Fruit fly (Drosophila melanogaster) whole organism, wandering third instar larva: Measurements from ENCODE around the gene CG7182.

Experiments
- Abd-B ChIP-seq: fragments of >200 bp; optimal IDR thresholded peaks from 2 replicates; lab custom pipeline; 2017; ENCODE audit warnings: missing biosample characterization, missing genetic modification characterization
- CG9705 ChIP-seq: fragments of 200-800 bp; sonication (Bioruptor generic); optimal IDR thresholded peaks from 2 replicates; lab custom pipeline; 2018; ENCODE audit warnings: missing biosample characterization, mild to moderate bottlenecking, missing genetic modification characterization
- Dfd ChIP-seq: fragments of >200 bp; optimal IDR thresholded peaks from 2 replicates; lab custom pipeline; 2017; ENCODE audit warnings: missing biosample characterization, missing genetic modification characterization
- Dif ChIP-seq: fragments of 200-275, 200-300 bp; sonication (Bioruptor generic); optimal IDR thresholded peaks from 2 replicates; lab custom pipeline; 2018; ENCODE audit warnings: missing biosample characterization, missing genetic modification characterization; ENCODE audit not compliant: partially characterized antibody
- GATAd ChIP-seq: sonication (Bioruptor generic); optimal IDR thresholded peaks from 2 replicates; lab custom pipeline; 2016; ENCODE audit warnings: missing biosample characterization, missing genetic modification characterization
- HLH106 ChIP-seq: fragments of 200-800 bp; optimal IDR thresholded peaks from 3 replicates; lab custom pipeline; 2019; ENCODE audit warnings: missing biosample characterization, mild to moderate bottlenecking, missing genetic modification characterization, moderate library complexity
- Hnf4 ChIP-seq: fragments of 200-800 bp; sonication (Bioruptor generic); optimal IDR thresholded peaks from 2 replicates; lab custom pipeline; 2016; ENCODE audit warnings: missing biosample characterization, mild to moderate bottlenecking, missing genetic modification characterization
- Hr83 ChIP-seq: fragments of 200-300 bp; sonication (Bioruptor generic); optimal IDR thresholded peaks from 2 replicates; lab custom pipeline; 2016; ENCODE audit warnings: missing biosample characterization, mild to moderate bottlenecking, missing genetic modification characterization, moderate library complexity; ENCODE audit not compliant: poor library complexity, severe bottlenecking
- Jra ChIP-seq: sonication (Bioruptor generic); optimal IDR thresholded peaks from 2 replicates; lab custom pipeline; 2016; ENCODE audit warnings: missing biosample characterization, missing genetic modification characterization
- Mio ChIP-seq: sonication (Bioruptor generic); optimal IDR thresholded peaks from 2 replicates; lab custom pipeline; 2016; ENCODE audit warnings: missing biosample characterization, missing genetic modification characterization
- Myc ChIP-seq: fragments of >200 bp; optimal IDR thresholded peaks from 2 replicates; lab custom pipeline; 2017
- N ChIP-seq: fragments of >200 bp; optimal IDR thresholded peaks from 2 replicates; lab custom pipeline; 2018; ENCODE audit warnings: missing biosample characterization, missing external identifiers, missing genetic modification characterization
- OdsH ChIP-seq: fragments of 200-800 bp; sonication (Bioruptor generic); optimal IDR thresholded peaks from 2 replicates; lab custom pipeline; 2016; ENCODE audit warnings: missing biosample characterization, mild to moderate bottlenecking, missing genetic modification characterization
- Rel ChIP-seq, 2 experiments: fragments of 200-800 bp; sonication (Bioruptor generic) in 1 of 2; optimal IDR thresholded peaks; 2 replicates in 1 of 2; 3 replicates in 1 of 2; lab custom pipeline; 2016 to 2019; ENCODE audit warnings: mild to moderate bottlenecking in 2 of 2, missing biosample characterization in 2 of 2, missing genetic modification characterization in 2 of 2, moderate library complexity in 1 of 2
- Sp1 ChIP-seq: fragments of 200-800 bp; sonication (Bioruptor generic); optimal IDR thresholded peaks from 3 replicates; lab custom pipeline; 2019; ENCODE audit warnings: missing biosample characterization, mild to moderate bottlenecking, missing genetic modification characterization, moderate library complexity
- Vsx2 ChIP-seq: fragments of 200-300, 225-300 bp; sonication (Bioruptor generic); optimal IDR thresholded peaks from 2 replicates; lab custom pipeline; 2018; ENCODE audit warnings: missing biosample characterization, missing genetic modification characterization; ENCODE audit not compliant: partially characterized antibody
- br ChIP-seq: fragments of 200-800 bp; sonication (Bioruptor generic); optimal IDR thresholded peaks from 2 replicates; lab custom pipeline; 2016; ENCODE audit warnings: missing biosample characterization, missing genetic modification characterization
- brk ChIP-seq: fragments of 200-800 bp; sonication (Bioruptor generic); optimal IDR thresholded peaks from 2 replicates; lab custom pipeline; 2016; ENCODE audit warnings: missing biosample characterization, mild to moderate bottlenecking, missing genetic modification characterization
- dmrt93B ChIP-seq: fragments of 200-800 bp; sonication (Bioruptor generic); optimal IDR thresholded peaks from 2 replicates; lab custom pipeline; 2018; ENCODE audit warnings: missing biosample characterization, mild to moderate bottlenecking, missing genetic modification characterization
- dsf ChIP-seq: sonication (Bioruptor generic); optimal IDR thresholded peaks from 2 replicates; lab custom pipeline; 2016; ENCODE audit warnings: missing biosample characterization, missing genetic modification characterization, borderline replicate concordance
- ey ChIP-seq: fragments of 200-800 bp; sonication (Bioruptor generic); optimal IDR thresholded peaks from 2 replicates; lab custom pipeline; 2016; ENCODE audit warnings: missing biosample characterization, missing genetic modification characterization
- foxo ChIP-seq, 2 experiments: fragments of 200-800 bp; sonication (Bioruptor generic); optimal IDR thresholded peaks; 2 replicates in 1 of 2; 3 replicates in 1 of 2; lab custom pipeline; 2016 to 2017; ENCODE audit warnings: missing biosample characterization in 2 of 2, missing genetic modification characterization in 2 of 2
- fru ChIP-seq: fragments of 200-800 bp; sonication (Bioruptor generic); optimal IDR thresholded peaks from 3 replicates; lab custom pipeline; 2016; ENCODE audit warnings: missing biosample characterization, mild to moderate bottlenecking, missing genetic modification characterization
- h ChIP-seq: fragments of 200-800 bp; sonication (Bioruptor generic); optimal IDR thresholded peaks from 3 replicates; lab custom pipeline; 2016; ENCODE audit warnings: missing biosample characterization, mild to moderate bottlenecking, missing genetic modification characterization
- jim ChIP-seq: fragments of 175-275, 200-325 bp; sonication (Bioruptor generic); optimal IDR thresholded peaks from 2 replicates; lab custom pipeline; 2016; ENCODE audit warnings: missing biosample characterization, mild to moderate bottlenecking, missing genetic modification characterization
- pan ChIP-seq: fragments of >200 bp; optimal IDR thresholded peaks from 2 replicates; lab custom pipeline; 2017
- psq ChIP-seq: fragments of 200-800 bp; sonication (Bioruptor generic); optimal IDR thresholded peaks from 3 replicates; lab custom pipeline; 2017; ENCODE audit warnings: missing biosample characterization, mild to moderate bottlenecking, missing genetic modification characterization, moderate library complexity
- rgr ChIP-seq: fragments of 200-800 bp; sonication (Bioruptor generic); optimal IDR thresholded peaks from 3 replicates; lab custom pipeline; 2016; ENCODE audit warnings: missing biosample characterization, mild to moderate bottlenecking, missing genetic modification characterization
- sage ChIP-seq: fragments of 200-800 bp; sonication (Bioruptor generic); optimal IDR thresholded peaks from 2 replicates; lab custom pipeline; 2016; ENCODE audit warnings: missing biosample characterization, mild to moderate bottlenecking, missing genetic modification characterization
- sv ChIP-seq: fragments of 200-800 bp; sonication (Bioruptor generic); optimal IDR thresholded peaks from 3 replicates; lab custom pipeline; 2016; ENCODE audit warnings: missing biosample characterization, missing genetic modification characterization
- tai ChIP-seq: sonication (Bioruptor generic); optimal IDR thresholded peaks from 2 replicates; lab custom pipeline; 2016; ENCODE audit warnings: missing biosample characterization, missing genetic modification characterization
- usp ChIP-seq: fragments of >200 bp; optimal IDR thresholded peaks from 2 replicates; lab custom pipeline; 2017; ENCODE audit warnings: missing biosample characterization, missing genetic modification characterization
- woc ChIP-seq: sonication (Bioruptor generic); optimal IDR thresholded peaks from 2 replicates; lab custom pipeline; 2016; ENCODE audit warnings: missing biosample characterization, mild to moderate bottlenecking, missing genetic modification characterization

Gene CG7182

dm6 chr3L:8314788-8315140, 31.4 kb downstream of the CG7182 start:
- TF ChIP-seq sage (no peak), h (GFP tag; lab: Kevin White, UChicago) (no peak), psq (peak; percentile 14), woc (GFP tag; lab: Kevin White, UChicago) (peak; percentile 14), ey (GFP tag; lab: Kevin White, UChicago) (peak; percentile 1), OdsH (GFP tag; lab: Kevin White, UChicago) (peak; percentile 0), foxo (GFP tag; optimal IDR thresholded peaks at IDR 0.05; lab: Kevin White, UChicago) (peak in 1 of 2 experiments; percentile 0), rgr (peak; percentile 24)

dm6 chr3L:8312290-8312689, 33.9 kb downstream of the CG7182 start:
- TF ChIP-seq N (GFP tag; lab: Kevin White, UChicago) (no peak), dmrt93B (GFP tag; lab: Kevin White, UChicago) (no peak), Abd-B (GFP tag; lab: Kevin White, UChicago) (no peak), Rel (GFP tag; optimal IDR thresholded peaks at IDR 0.05; lab: Kevin White, UChicago) (no peak), Rel (tag; optimal IDR thresholded peaks at IDR 0.05; lab: Kevin White, UChicago) (no peak), Sp1 (GFP tag; lab: Kevin White, UChicago) (no peak), fru (GFP tag; lab: Kevin White, UChicago) (no peak), sv (GFP tag; lab: Kevin White, UChicago) (no peak), Dif (no peak)

dm6 chr3L:8308891-8309352, 37.3 kb downstream of the CG7182 start, which contains the start of gene BI-1:
Gene BI-1, minus strand, starts transcription at chr3L:8308941.
- TF ChIP-seq usp (GFP tag; lab: Kevin White, UChicago) (no peak), pan (lab: Kevin White, UChicago) (no peak), woc (GFP tag; lab: Kevin White, UChicago) (peak; percentile 86), Dif (no peak), h (GFP tag; lab: Kevin White, UChicago) (peak; percentile 80), br (peak; percentile 69), OdsH (GFP tag; lab: Kevin White, UChicago) (peak; percentile 44), dsf (GFP tag; lab: Kevin White, UChicago) (peak; percentile 21), psq (peak; percentile 75), Hnf4 (GFP tag; lab: Kevin White, UChicago) (peak; percentile 68), Rel (GFP tag; optimal IDR thresholded peaks at IDR 0.05; lab: Kevin White, UChicago) (no peak), Rel (tag; optimal IDR thresholded peaks at IDR 0.05; lab: Kevin White, UChicago) (peak; percentile 56), Abd-B (GFP tag; lab: Kevin White, UChicago) (no peak), jim (GFP tag; lab: Kevin White, UChicago) (no peak), Myc (peak; percentile 99), ey (GFP tag; lab: Kevin White, UChicago) (peak; percentile 25), fru (GFP tag; lab: Kevin White, UChicago) (peak; percentile 84), Jra (peak; percentile 63), foxo (GFP tag; optimal IDR thresholded peaks at IDR 0.05; lab: Kevin White, UChicago) (peak in 1 of 2 experiments; percentile 83), sage (peak; percentile 7), HLH106 (tag; lab: Kevin White, UChicago) (peak; percentile 79), brk (peak; percentile 64), CG9705 (peak; percentile 69), GATAd (no peak), rgr (peak; percentile 78), tai (GFP tag; lab: Kevin White, UChicago) (no peak), sv (GFP tag; lab: Kevin White, UChicago) (peak; percentile 29), Sp1 (GFP tag; lab: Kevin White, UChicago) (peak; percentile 79)

dm6 chr3L:8306880-8307279, 39.3 kb downstream of the CG7182 start, which contains the start of gene Gr66a:
Gene Gr66a, minus strand, starts transcription at chr3L:8306980.
- TF ChIP-seq dmrt93B (GFP tag; lab: Kevin White, UChicago) (no peak), sage (no peak), Dfd (GFP tag; lab: Kevin White, UChicago) (no peak), woc (GFP tag; lab: Kevin White, UChicago) (no peak), Mio (GFP tag; lab: Kevin White, UChicago) (no peak), Vsx2 (GFP tag; lab: Kevin White, UChicago) (no peak), Dif (no peak)

dm6 chr3L:8303912-8304311, 42.3 kb downstream of the CG7182 start, which contains the start of the genes CG7194 and Sbp2:
Gene CG7194, minus strand, starts transcription at chr3L:8304059.
Gene Sbp2, plus strand, starts transcription at chr3L:8304157.
- peak; percentile 12 for TF ChIP-seq rgr
- TF ChIP-seq psq = peak; percentile 7
- TF ChIP-seq Myc = peak; percentile 27
- no peak for TF ChIP-seq Vsx2 (GFP tag; lab: Kevin White, UChicago)
- TF ChIP-seq usp (GFP tag; lab: Kevin White, UChicago) = no peak
- TF ChIP-seq Hr83 = no peak
